Fruit fly (Drosophila melanogaster): ENCODE results near the gene Coq3.

dm6 chr2L:21156156-21157040 lies 2.0 kb downstream of the Coq3 start, which contains the start of the genes Mpp6 and E2f2:
- peak; percentile 25 for TF ChIP-seq achi (GFP tag; optimal IDR thresholded peaks at IDR 0.05)
- no peak for TF ChIP-seq svp (GFP tag)
- no peak for TF ChIP-seq Lpt (GFP tag; optimal IDR thresholded peaks at IDR 0.05)
- no peak for TF ChIP-seq Hr39 (GFP tag; optimal IDR thresholded peaks at IDR 0.05)
- TF ChIP-seq CG6276 (GFP tag; optimal IDR thresholded peaks at IDR 0.05): no peak
- TF ChIP-seq net (GFP tag; optimal IDR thresholded peaks at IDR 0.05): no peak
- TF ChIP-seq CG8319 (GFP tag; optimal IDR thresholded peaks at IDR 0.05): no peak

Measured in whole organism, prepupa.